Worm (Caenorhabditis elegans) whole organism, L1 larva: ENCODE results near the gene B0001.4.
A peak's percentile ranks its signal among the peaks of the same experiment; 100 is the strongest.

Experiments used
- F16B12.6 ChIP-seq: fragments of 150-350 bp; optimal IDR thresholded peaks from 2 replicates; lab custom pipeline; 2014; ENCODE audit warnings: missing biosample characterization, missing genetic modification characterization
- alr-1 ChIP-seq: fragments of 200-800 bp; sonication (Bioruptor generic); optimal IDR thresholded peaks from 2 replicates; lab custom pipeline; 2018; ENCODE audit warnings: borderline replicate concordance, mild to moderate bottlenecking, missing genetic modification characterization, missing compliant biosample characterization
- blmp-1 ChIP-seq: fragments of 150-350 bp; optimal IDR thresholded peaks from 2 replicates; lab custom pipeline; 2014; ENCODE audit warnings: missing biosample characterization, missing genetic modification characterization
- ceh-8 ChIP-seq: fragments of 200-800 bp; sonication (Bioruptor generic); optimal IDR thresholded peaks from 2 replicates; lab custom pipeline; 2018; ENCODE audit warnings: mild to moderate bottlenecking, missing genetic modification characterization, moderate library complexity, missing compliant biosample characterization
- ceh-82 ChIP-seq, 3 experiments: fragments of 150-350 bp in 1 of 3; sonication (generic microtip) in 2 of 3; optimal IDR thresholded peaks; 2 replicates each; lab custom pipeline; 2014 to 2017; ENCODE audit warnings: missing biosample characterization in 3 of 3, missing genetic modification characterization in 3 of 3
- ceh-88 ChIP-seq: fragments of 200-800 bp; sonication (Bioruptor generic); IDR thresholded peaks from 2 replicates; pipeline ENCODE4 v1.3.6; 2022; ENCODE audit warnings: missing genetic modification characterization, missing compliant biosample characterization
- ceh-90 ChIP-seq: sonication (generic microtip); optimal IDR thresholded peaks from 2 replicates; lab custom pipeline; 2016; ENCODE audit warnings: missing genetic modification characterization, missing compliant biosample characterization
- dsc-1 ChIP-seq: sonication (generic microtip); optimal IDR thresholded peaks from 2 replicates; lab custom pipeline; 2016; ENCODE audit warnings: mild to moderate bottlenecking, missing genetic modification characterization, missing compliant biosample characterization
- efl-1 ChIP-seq, 4 experiments: fragments of 150-350 bp; optimal IDR thresholded peaks in 3 of 4; peaks in 1 of 4; 1 replicate in 1 of 4; 2 replicates in 3 of 4; lab custom pipeline; 2014; ENCODE audit warnings: missing biosample characterization in 2 of 4, missing genetic modification characterization in 2 of 4, missing genetic modification reagents in 2 of 4
- egl-13 ChIP-seq: sonication (generic microtip); optimal IDR thresholded peaks from 2 replicates; lab custom pipeline; 2016; ENCODE audit warnings: missing genotype, missing genetic modification reagents, missing genetic modification characterization, missing compliant biosample characterization
- egl-27 ChIP-seq, 2 experiments: fragments of 150-350 bp in 1 of 2; sonication (generic microtip); optimal IDR thresholded peaks; 3 replicates each; lab custom pipeline; 2017 to 2018; ENCODE audit warnings: missing biosample characterization in 2 of 2, missing genetic modification characterization in 2 of 2, missing genetic modification reagents in 2 of 2
- ets-5 ChIP-seq: fragments of 200-800 bp; sonication (Bioruptor generic); IDR thresholded peaks from 2 replicates; pipeline ENCODE4 v1.3.6; 2022; ENCODE audit warnings: missing genetic modification characterization, missing compliant biosample characterization
- fos-1 ChIP-seq: fragments of 150-350 bp; optimal IDR thresholded peaks from 2 replicates; lab custom pipeline; 2014; ENCODE audit warnings: missing biosample characterization, missing genetic modification characterization
- hlh-4 ChIP-seq: sonication (generic microtip); optimal IDR thresholded peaks from 2 replicates; lab custom pipeline; 2016; ENCODE audit warnings: mild to moderate bottlenecking, missing genetic modification characterization, missing compliant biosample characterization
- irx-1 ChIP-seq: sonication (generic microtip); optimal IDR thresholded peaks from 2 replicates; lab custom pipeline; 2016; ENCODE audit warnings: missing genetic modification characterization, missing compliant biosample characterization
- lin-14 ChIP-seq: fragments of 200-800 bp; sonication (Bioruptor generic); optimal IDR thresholded peaks from 2 replicates; lab custom pipeline; 2018; ENCODE audit warnings: mild to moderate bottlenecking, missing genetic modification characterization, moderate library complexity, missing compliant biosample characterization
- lsy-2 ChIP-seq, 2 experiments: fragments of 150-350 bp; optimal IDR thresholded peaks; 2 replicates each; lab custom pipeline; 2014; ENCODE audit warnings: missing biosample characterization in 2 of 2, missing genetic modification characterization in 2 of 2
- mdl-1 ChIP-seq, 2 experiments: fragments of 150-350 bp; optimal IDR thresholded peaks; 2 replicates each; lab custom pipeline; 2014 to 2017; ENCODE audit warnings: missing biosample characterization in 2 of 2, missing genetic modification characterization in 2 of 2, inconsistent platforms in 1 of 2
- mep-1 ChIP-seq: fragments of 150-350 bp; optimal IDR thresholded peaks from 2 replicates; lab custom pipeline; 2014; ENCODE audit warnings: missing biosample characterization, missing genetic modification characterization
- nhr-47 ChIP-seq: sonication (generic microtip); optimal IDR thresholded peaks from 2 replicates; lab custom pipeline; 2016; ENCODE audit warnings: mild to moderate bottlenecking, missing genetic modification characterization, moderate library complexity, missing compliant biosample characterization
- nhr-84 ChIP-seq: sonication (generic microtip); optimal IDR thresholded peaks from 2 replicates; lab custom pipeline; 2017; ENCODE audit warnings: missing biosample characterization, missing genetic modification characterization
- nhr-85 ChIP-seq: sonication (generic microtip); peaks from one replicate; lab custom pipeline; 2016; ENCODE audit warnings: missing genetic modification characterization, inconsistent platforms, missing compliant biosample characterization
- snpc-4 ChIP-seq: fragments of 150-350 bp; optimal IDR thresholded peaks from 2 replicates; lab custom pipeline; 2014; ENCODE audit warnings: missing biosample characterization, missing genetic modification characterization
- sptf-1 ChIP-seq: fragments of 150-350 bp; optimal IDR thresholded peaks from 2 replicates; lab custom pipeline; 2014; ENCODE audit warnings: missing biosample characterization, missing genetic modification characterization
- swsn-7 ChIP-seq: sonication (generic microtip); optimal IDR thresholded peaks from 2 replicates; lab custom pipeline; 2016; ENCODE audit warnings: missing genetic modification characterization, missing compliant biosample characterization
- tlp-1 ChIP-seq: fragments of 150-350 bp; optimal IDR thresholded peaks from 2 replicates; lab custom pipeline; 2014; ENCODE audit warnings: missing biosample characterization, missing genetic modification characterization
- vab-15 ChIP-seq: sonication (generic microtip); optimal IDR thresholded peaks from 2 replicates; lab custom pipeline; 2017; ENCODE audit warnings: missing genotype, mild to moderate bottlenecking, missing genetic modification characterization, missing compliant biosample characterization

The B0001.4 gene

ce11 chrIV:12133776-12134175 is 4.2 kb downstream of the B0001.4 start:
- no peak for TF ChIP-seq nhr-47 (tag; lab: Kevin White, UChicago)
- no peak for TF ChIP-seq tlp-1 (tag; lab: Kevin White, UChicago)
- no peak for TF ChIP-seq F16B12.6
- peak; percentile 18 for TF ChIP-seq mep-1 (tag; lab: Kevin White, UChicago)
- peak; percentile 27 for TF ChIP-seq blmp-1 (tag; lab: Kevin White, UChicago)
- peak; percentile 71 for TF ChIP-seq nhr-85 (tag; lab: Kevin White, UChicago)
- no peak for TF ChIP-seq nhr-84 (tag; lab: Kevin White, UChicago)
- TF ChIP-seq, all 84 proteins: peak for 3

- TF ChIP-seq nhr-85 (tag; lab: Kevin White, UChicago) (peak; percentile 9), fos-1 (tag; lab: Kevin White, UChicago) (no peak), efl-1 (optimal IDR thresholded peaks at IDR 0.05; lab: Kevin White, UChicago) (no peak), efl-1 (GFP tag; optimal IDR thresholded peaks at IDR 0.05 in 1 of 2; lab: Kevin White, UChicago) (peak in 1 of 2 experiments; percentile 55), lin-14 (peak; percentile 46), snpc-4 (tag; lab: Kevin White, UChicago) (peak; percentile 59), egl-13 (tag; lab: Kevin White, UChicago) (no peak), dsc-1 (tag; lab: Kevin White, UChicago) (no peak)
- TF ChIP-seq, all 84 proteins: peak for 4
Observed at ce11 chrIV:12131308-12132072, 6.5 kb downstream of the B0001.4 start.

- TF ChIP-seq ceh-88 (GFP tag; lab: Robert Waterston, UW) (no peak), egl-27 (tag; optimal IDR thresholded peaks at IDR 0.05; lab: Kevin White, UChicago) (no peak), vab-15 (no peak), swsn-7 (tag; lab: Kevin White, UChicago) (no peak), irx-1 (tag; lab: Kevin White, UChicago) (no peak), hlh-4 (tag; lab: Kevin White, UChicago) (no peak), mep-1 (tag; lab: Kevin White, UChicago) (no peak), sptf-1 (tag; lab: Kevin White, UChicago) (no peak), efl-1 (optimal IDR thresholded peaks at IDR 0.05; lab: Kevin White, UChicago) (no peak), efl-1 (GFP tag; optimal IDR thresholded peaks at IDR 0.05 in 1 of 2; lab: Kevin White, UChicago) (peak in 1 of 2 experiments; percentile 11)
Observed at ce11 chrIV:12129204-12129603, 8.8 kb downstream of the B0001.4 start, which contains the start of gene lin-24. TSS of gene lin-24 (plus strand) at chrIV:12129504.

DNA sequence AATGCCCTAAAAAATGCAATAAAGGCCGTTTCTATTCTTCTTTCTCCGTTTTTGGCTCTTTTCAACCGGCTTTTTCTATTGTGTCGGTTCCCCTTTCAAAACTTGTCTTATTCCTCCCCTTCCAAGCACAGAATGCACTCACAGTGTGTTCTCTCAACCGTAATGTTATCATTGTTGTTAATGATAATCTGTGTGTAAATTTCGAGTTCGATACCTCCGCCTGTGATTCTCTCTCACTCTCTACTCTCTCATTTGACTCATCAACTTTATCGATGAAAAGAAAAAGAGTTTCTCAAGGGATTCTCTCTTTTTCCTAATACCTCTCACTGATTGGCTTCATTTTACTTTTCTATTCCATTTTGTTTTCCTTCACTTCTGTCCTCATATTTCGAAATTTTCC is 9.3 kb downstream of the B0001.4 start:
- TF ChIP-seq hlh-4 (tag; lab: Kevin White, UChicago) (no peak), nhr-47 (tag; lab: Kevin White, UChicago) (peak; percentile 16), lin-14 (peak; percentile 23), alr-1 (tag; lab: Kevin White, UChicago) (no peak), lsy-2 (tag; optimal IDR thresholded peaks at IDR 0.05; lab: Kevin White, UChicago) (peak in 1 of 2 experiments; percentile 9), mep-1 (tag; lab: Kevin White, UChicago) (peak; percentile 23), ceh-90 (tag; lab: Kevin White, UChicago) (no peak), nhr-85 (tag; lab: Kevin White, UChicago) (peak; percentile 14)

- TF ChIP-seq nhr-85 (tag; lab: Kevin White, UChicago) (peak; percentile 60), ets-5 (no peak), mdl-1 (tag; optimal IDR thresholded peaks at IDR 0.05; lab: Kevin White, UChicago) (peak in 1 of 2 experiments; percentile 26), lsy-2 (tag; optimal IDR thresholded peaks at IDR 0.05; lab: Kevin White, UChicago) (peak in 1 of 2 experiments; percentile 48), ceh-8 (GFP tag; lab: Kevin White, UChicago) (no peak), lin-14 (peak; percentile 60), efl-1 (optimal IDR thresholded peaks at IDR 0.05; lab: Kevin White, UChicago) (no peak), efl-1 (GFP tag; optimal IDR thresholded peaks at IDR 0.05 in 1 of 2; lab: Kevin White, UChicago) (peak in 1 of 2 experiments; percentile 76), dsc-1 (tag; lab: Kevin White, UChicago) (no peak), ceh-82 (tag; optimal IDR thresholded peaks at IDR 0.05; lab: Kevin White, UChicago) (peak in 1 of 3 experiments; percentile 10)
- TF ChIP-seq, all 84 proteins: peak for 6
Observed at ce11 chrIV:12127838-12128237, 10.2 kb downstream of the B0001.4 start.
